Worm (Caenorhabditis elegans): ENCODE data around the gene Y41G9A.17.

- TF ChIP-seq ceh-36 (tag; optimal IDR thresholded peaks at IDR 0.05) (no peak), ama-1 (optimal IDR thresholded peaks at IDR 0.05) (no peak), tbx-11 (GFP tag; IDR thresholded peaks at IDR 0.05) (no peak), tra-4 (tag; optimal IDR thresholded peaks at IDR 0.05) (no peak), hmg-4 (GFP tag; optimal IDR thresholded peaks at IDR 0.05) (no peak), B0310.2 (tag; optimal IDR thresholded peaks at IDR 0.05) (no peak), scrt-1 (GFP tag; IDR thresholded peaks at IDR 0.05) (no peak), flt-1 (GFP tag; IDR thresholded peaks at IDR 0.05) (no peak), hmbx-1 (tag; optimal IDR thresholded peaks at IDR 0.05) (no peak), tbx-37 (GFP tag; conservative IDR thresholded peaks at IDR 0.05) (no peak), pes-1 (GFP tag; IDR thresholded peaks at IDR 0.05) (no peak), aly-1 (tag; optimal IDR thresholded peaks at IDR 0.05) (no peak), F13C5.2 (tag; optimal IDR thresholded peaks at IDR 0.05) (no peak), sea-1 (GFP tag; conservative IDR thresholded peaks at IDR 0.05) (no peak)
These were observed 45.9 kb upstream of the Y41G9A.17 start, which contains the start of gene cnnm-3 for ce11 chrX:3045466-3045865.
